Worm (Caenorhabditis elegans) whole organism, L3 larva: Measurements from ENCODE around the gene kin-18.

Experiments used
- R02D3.7 ChIP-seq: fragments of 150-350 bp; optimal IDR thresholded peaks from 2 replicates; lab custom pipeline; 2014; ENCODE audit warnings: missing biosample characterization, missing genetic modification characterization
- ZK546.5 ChIP-seq: sonication (generic microtip); optimal IDR thresholded peaks from 2 replicates; lab custom pipeline; 2017; ENCODE audit warnings: missing biosample characterization, missing genetic modification characterization
- aly-2 ChIP-seq: fragments of 150-350 bp; optimal IDR thresholded peaks from 2 replicates; lab custom pipeline; 2014; ENCODE audit warnings: missing biosample characterization, missing genetic modification characterization
- ceh-16 ChIP-seq: sonication (generic microtip); optimal IDR thresholded peaks from 2 replicates; lab custom pipeline; 2017; ENCODE audit warnings: missing biosample characterization, missing genetic modification characterization
- ceh-28 ChIP-seq: fragments of 150-350 bp; optimal IDR thresholded peaks from 2 replicates; lab custom pipeline; 2014; ENCODE audit warnings: missing biosample characterization, missing genetic modification reagents, missing genetic modification characterization
- ceh-82 ChIP-seq: fragments of 150-350 bp; optimal IDR thresholded peaks from 2 replicates; lab custom pipeline; 2014; ENCODE audit warnings: missing biosample characterization, missing genetic modification characterization
- ceh-9 ChIP-seq: sonication (generic microtip); optimal IDR thresholded peaks from 2 replicates; lab custom pipeline; 2018; ENCODE audit warnings: missing biosample characterization, missing genetic modification characterization
- daf-12 ChIP-seq: fragments of 150-350 bp; optimal IDR thresholded peaks from 2 replicates; lab custom pipeline; 2014; ENCODE audit warnings: missing biosample characterization, missing genetic modification reagents, missing genetic modification characterization
- egl-27 ChIP-seq: sonication (generic microtip); optimal IDR thresholded peaks from 4 replicates; lab custom pipeline; 2017; ENCODE audit warnings: missing biosample characterization, missing genetic modification reagents, missing genetic modification characterization
- egl-5 ChIP-seq: fragments of 150-350 bp; optimal IDR thresholded peaks from 2 replicates; lab custom pipeline; 2017; ENCODE audit warnings: missing biosample characterization, missing genetic modification reagents, missing genetic modification characterization, inconsistent platforms
- elt-1 ChIP-seq: fragments of 150-350 bp; optimal IDR thresholded peaks from 2 replicates; lab custom pipeline; 2014; ENCODE audit warnings: missing biosample characterization, missing genetic modification characterization
- elt-2 ChIP-seq: sonication (generic microtip); optimal IDR thresholded peaks from 2 replicates; lab custom pipeline; 2016; ENCODE audit warnings: missing genetic modification reagents, mild to moderate bottlenecking, missing genetic modification characterization, missing compliant biosample characterization
- elt-3 ChIP-seq, 3 experiments: fragments of 150-350 bp in 1 of 3; sonication (generic microtip) in 2 of 3; optimal IDR thresholded peaks; 2 replicates in 2 of 3; 4 replicates in 1 of 3; lab custom pipeline; 2014 to 2017; ENCODE audit warnings: missing biosample characterization in 3 of 3, missing genetic modification characterization in 3 of 3
- eor-1 ChIP-seq, 2 experiments: fragments of 150-350 bp; optimal IDR thresholded peaks; 2 replicates each; lab custom pipeline; 2014 to 2018; ENCODE audit warnings: missing biosample characterization in 2 of 2, missing genetic modification characterization in 2 of 2
- fkh-10 ChIP-seq: sonication (generic microtip); optimal IDR thresholded peaks from 2 replicates; lab custom pipeline; 2017; ENCODE audit warnings: missing biosample characterization, missing genetic modification reagents, missing genetic modification characterization
- fkh-2 ChIP-seq: fragments of 150-350 bp; optimal IDR thresholded peaks from 2 replicates; lab custom pipeline; 2014; ENCODE audit warnings: missing biosample characterization, missing genetic modification reagents, missing genetic modification characterization
- fos-1 ChIP-seq: fragments of 150-350 bp; optimal IDR thresholded peaks from 2 replicates; lab custom pipeline; 2014; ENCODE audit warnings: missing biosample characterization, missing genetic modification characterization
- hmg-11 ChIP-seq: sonication (generic microtip); optimal IDR thresholded peaks from 2 replicates; lab custom pipeline; 2016; ENCODE audit warnings: missing genetic modification characterization, missing compliant biosample characterization
- jun-1 ChIP-seq: fragments of 150-350 bp; optimal IDR thresholded peaks from 2 replicates; lab custom pipeline; 2014; ENCODE audit warnings: missing biosample characterization, missing genetic modification reagents, missing genetic modification characterization
- lin-15B ChIP-seq: fragments of 150-350 bp; optimal IDR thresholded peaks from 2 replicates; lab custom pipeline; 2014; ENCODE audit warnings: missing biosample characterization, missing genetic modification characterization
- lin-39 ChIP-seq: fragments of 150-350 bp; optimal IDR thresholded peaks from 2 replicates; lab custom pipeline; 2018; ENCODE audit warnings: missing biosample characterization, missing genetic modification reagents, missing genetic modification characterization
- lsy-12 ChIP-seq: sonication (generic microtip); optimal IDR thresholded peaks from 2 replicates; lab custom pipeline; 2016; ENCODE audit warnings: mild to moderate bottlenecking, missing genetic modification characterization, missing compliant biosample characterization
- mdl-1 ChIP-seq: fragments of 150-350 bp; optimal IDR thresholded peaks from 2 replicates; lab custom pipeline; 2014; ENCODE audit warnings: missing biosample characterization, missing genetic modification characterization
- mml-1 ChIP-seq: fragments of 150-350 bp; sonication (generic microtip); optimal IDR thresholded peaks from 3 replicates; lab custom pipeline; 2014; ENCODE audit warnings: missing biosample characterization, missing genetic modification characterization
- nfya-1 ChIP-seq: sonication (generic microtip); optimal IDR thresholded peaks from 2 replicates; lab custom pipeline; 2017; ENCODE audit warnings: missing genetic modification characterization, mild to moderate bottlenecking, missing compliant biosample characterization, antibody characterized with exemption, moderate library complexity; ENCODE audit not compliant: insufficient read depth
- nhr-11 ChIP-seq: fragments of 150-350 bp; optimal IDR thresholded peaks from 2 replicates; lab custom pipeline; 2014; ENCODE audit warnings: missing biosample characterization, missing genetic modification characterization
- nhr-12 ChIP-seq: fragments of 150-350 bp; optimal IDR thresholded peaks from 2 replicates; lab custom pipeline; 2014; ENCODE audit warnings: missing biosample characterization, missing genetic modification characterization
- nhr-23 ChIP-seq: fragments of 150-350 bp; optimal IDR thresholded peaks from 2 replicates; lab custom pipeline; 2014; ENCODE audit warnings: missing biosample characterization, missing genetic modification reagents, missing genetic modification characterization
- nhr-25 ChIP-seq: sonication (generic microtip); optimal IDR thresholded peaks from 2 replicates; lab custom pipeline; 2017; ENCODE audit warnings: missing biosample characterization, missing genetic modification characterization
- nhr-28 ChIP-seq: fragments of 150-350 bp; optimal IDR thresholded peaks from 2 replicates; lab custom pipeline; 2014; ENCODE audit warnings: missing biosample characterization, missing genetic modification characterization
- nhr-43 ChIP-seq: sonication (generic microtip); optimal IDR thresholded peaks from 2 replicates; lab custom pipeline; 2016; ENCODE audit warnings: mild to moderate bottlenecking, missing genetic modification characterization, missing compliant biosample characterization; ENCODE audit not compliant: poor library complexity, severe bottlenecking
- nhr-67 ChIP-seq: fragments of 150-350 bp; optimal IDR thresholded peaks from 2 replicates; lab custom pipeline; 2014; ENCODE audit warnings: missing biosample characterization, missing genetic modification characterization
- nhr-76 ChIP-seq: fragments of 150-350 bp; sonication (generic microtip); optimal IDR thresholded peaks from 5 replicates; lab custom pipeline; 2014; ENCODE audit warnings: missing biosample characterization, missing genetic modification characterization
- nhr-77 ChIP-seq: fragments of 150-350 bp; optimal IDR thresholded peaks from 2 replicates; lab custom pipeline; 2014; ENCODE audit warnings: missing biosample characterization, missing genetic modification characterization
- pha-4 ChIP-seq: fragments of 150-350 bp; optimal IDR thresholded peaks from 2 replicates; lab custom pipeline; 2014; ENCODE audit warnings: missing biosample characterization, missing genetic modification reagents, missing genetic modification characterization
- pqm-1 ChIP-seq: fragments of 150-350 bp; optimal IDR thresholded peaks from 2 replicates; lab custom pipeline; 2017; ENCODE audit warnings: missing biosample characterization, missing genetic modification characterization, inconsistent platforms
- sea-2 ChIP-seq: fragments of 150-350 bp; sonication (generic microtip); optimal IDR thresholded peaks from 4 replicates; lab custom pipeline; 2014; ENCODE audit warnings: missing biosample characterization, missing genetic modification reagents, missing genetic modification characterization
- skn-1 ChIP-seq: fragments of 150-350 bp; optimal IDR thresholded peaks from 2 replicates; lab custom pipeline; 2014; ENCODE audit warnings: missing biosample characterization, missing genetic modification characterization
- snpc-4 ChIP-seq: fragments of 150-350 bp; optimal IDR thresholded peaks from 2 replicates; lab custom pipeline; 2014; ENCODE audit warnings: missing biosample characterization, missing genetic modification characterization
- tbx-2 ChIP-seq: sonication (generic microtip); optimal IDR thresholded peaks from 2 replicates; lab custom pipeline; 2016; ENCODE audit warnings: mild to moderate bottlenecking, missing genetic modification characterization, missing compliant biosample characterization
- unc-39 ChIP-seq: sonication (generic microtip); optimal IDR thresholded peaks from 4 replicates; lab custom pipeline; 2017; ENCODE audit warnings: missing biosample characterization, missing genetic modification characterization
- unc-62 ChIP-seq: fragments of 150-350 bp; sonication (generic microtip); optimal IDR thresholded peaks from 4 replicates; lab custom pipeline; 2014; ENCODE audit warnings: missing biosample characterization, missing genetic modification reagents, missing genetic modification characterization
- zag-1 ChIP-seq: fragments of 150-350 bp; optimal IDR thresholded peaks from 2 replicates; lab custom pipeline; 2014; ENCODE audit warnings: missing biosample characterization, missing genetic modification characterization
- ztf-11 ChIP-seq: fragments of 150-350 bp; optimal IDR thresholded peaks from 2 replicates; lab custom pipeline; 2014; ENCODE audit warnings: missing biosample characterization, missing genetic modification characterization
- ztf-4 ChIP-seq: fragments of 150-350 bp; optimal IDR thresholded peaks from 2 replicates; lab custom pipeline; 2014; ENCODE audit warnings: missing biosample characterization, missing genetic modification characterization

The kin-18 gene

DNA sequence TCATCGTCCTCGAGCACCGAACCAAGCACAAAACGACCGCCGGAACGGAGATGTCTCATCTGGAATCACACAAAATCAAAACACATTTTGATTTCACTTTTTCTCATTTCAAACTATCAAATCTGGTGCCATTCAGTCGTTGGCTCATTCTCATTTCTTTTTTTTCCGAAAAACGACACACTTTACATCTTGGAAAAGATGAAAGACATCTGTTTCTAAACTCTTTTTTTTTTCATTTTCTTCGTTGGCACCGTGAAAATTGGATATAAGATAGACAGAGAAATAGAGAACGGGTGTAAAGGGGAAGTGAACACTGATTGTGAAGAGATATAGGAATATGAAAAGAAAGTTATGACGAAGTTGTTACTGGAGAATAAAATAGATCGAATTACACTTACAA lies 37.4 kb downstream of the kin-18 start:
- TF ChIP-seq unc-39 (no peak), sea-2 (no peak), lin-15B (tag; lab: Kevin White, UChicago) (no peak), nhr-28 (tag; lab: Kevin White, UChicago) (no peak), eor-1 (tag; optimal IDR thresholded peaks at IDR 0.05; lab: Kevin White, UChicago) (no peak), elt-2 (tag; lab: Kevin White, UChicago) (no peak), nhr-12 (tag; lab: Kevin White, UChicago) (no peak), ceh-82 (tag; lab: Kevin White, UChicago) (no peak), mml-1 (tag; lab: Kevin White, UChicago) (no peak)

DNA sequence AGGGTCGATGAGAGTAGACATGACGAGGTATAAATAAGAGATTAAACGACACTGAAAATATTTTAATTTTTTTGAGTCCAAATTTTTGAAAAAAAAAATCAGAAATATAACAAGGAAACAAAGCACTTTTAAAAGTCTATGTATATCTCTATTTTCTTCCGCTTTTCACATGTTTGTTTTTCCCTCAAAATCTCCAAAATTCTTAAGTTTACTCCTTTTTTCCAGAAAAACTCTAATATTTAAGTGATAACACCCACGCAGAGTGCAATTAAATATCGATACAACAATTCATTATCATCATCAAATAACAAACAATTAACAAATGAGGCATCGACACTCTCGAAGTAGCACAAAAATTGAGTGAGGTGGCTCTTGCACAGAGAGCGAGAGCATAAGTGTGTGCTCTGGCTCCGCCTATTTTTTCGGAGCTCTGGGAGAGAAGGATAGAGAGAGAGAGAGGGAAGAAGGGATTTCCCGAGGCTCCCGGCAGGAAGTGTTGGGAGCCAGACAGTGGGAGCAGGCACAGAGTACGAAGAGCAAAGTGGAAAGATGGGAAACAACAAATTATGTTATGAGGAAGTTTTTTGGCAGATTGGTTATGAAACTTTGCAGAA lies 39.4 kb downstream of the kin-18 start, which contains the start of gene anmt-2:
Gene anmt-2, minus strand, starts transcription at position 51 of the 614 bp plus-strand sequence.
- TF ChIP-seq nhr-76 (tag; lab: Kevin White, UChicago) (no peak), pha-4 (peak; percentile 57), egl-5 (peak; percentile 35)

DNA sequence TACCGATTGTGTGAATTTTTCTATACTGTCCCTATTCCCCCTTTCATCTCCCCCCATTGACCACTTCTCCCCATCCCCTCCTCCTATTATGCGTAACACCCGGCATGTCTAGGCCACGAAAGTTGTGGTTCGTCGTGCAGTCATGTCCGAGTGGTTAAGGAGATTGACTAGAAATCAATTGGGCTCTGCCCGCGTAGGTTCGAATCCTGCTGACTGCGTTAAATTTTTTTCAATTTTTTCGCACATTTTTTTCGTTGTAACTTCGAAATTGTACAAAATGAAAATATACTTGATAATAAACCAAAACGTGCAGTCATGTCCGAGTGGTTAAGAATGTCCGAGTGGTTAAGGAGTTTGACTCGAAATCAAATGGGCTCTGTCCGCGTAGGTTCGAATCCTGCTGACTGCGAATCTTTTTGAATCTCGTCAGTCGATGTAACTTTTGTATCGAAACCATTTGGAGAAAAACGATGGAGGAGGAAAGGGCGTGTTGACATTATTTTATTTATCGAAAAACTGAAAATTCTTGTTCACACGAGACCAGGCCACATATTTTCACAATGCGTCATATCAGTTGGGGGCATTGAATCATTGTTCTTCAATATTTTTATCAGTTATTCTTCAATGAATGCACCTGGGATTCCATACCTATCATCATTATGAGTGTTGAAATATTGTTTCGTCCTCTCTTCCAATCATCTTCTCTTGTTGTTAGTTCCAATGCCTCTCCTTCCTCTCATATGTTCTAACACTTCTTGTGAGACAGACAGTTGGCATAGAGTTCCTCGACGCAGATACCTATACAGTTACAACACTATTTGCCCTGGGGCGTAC lies 40.4 kb downstream of the kin-18 start, which contains the start of gene nfm-1:
Gene nfm-1, plus strand, starts transcription at position 812 of the 834 bp plus-strand sequence.
- peak; percentile 22 for TF ChIP-seq aly-2 (tag; lab: Kevin White, UChicago)
- peak; percentile 48 for TF ChIP-seq nhr-25 (tag; lab: Kevin White, UChicago)
- no peak for TF ChIP-seq elt-1 (tag; lab: Kevin White, UChicago)
- TF ChIP-seq fkh-10 (GFP tag; lab: Kevin White, UChicago) = peak; percentile 47
- TF ChIP-seq lin-39 (tag; lab: Kevin White, UChicago) = no peak
- peak; percentile 55 for TF ChIP-seq nhr-43 (tag; lab: Kevin White, UChicago)
- TF ChIP-seq ZK546.5 (tag; lab: Kevin White, UChicago) = no peak
- TF ChIP-seq elt-3 (tag; optimal IDR thresholded peaks at IDR 0.05; lab: Kevin White, UChicago) = peak in 1 of 3 experiments; percentile 44
- no peak for TF ChIP-seq unc-39
- no peak for TF ChIP-seq nhr-11 (tag; lab: Kevin White, UChicago)
- TF ChIP-seq nhr-28 (tag; lab: Kevin White, UChicago) = no peak
- TF ChIP-seq nhr-67 (tag; lab: Kevin White, UChicago) = no peak
- peak; percentile 63 for TF ChIP-seq nhr-23 (tag; lab: Kevin White, UChicago)
- no peak for TF ChIP-seq fkh-2
- TF ChIP-seq hmg-11 (tag; lab: Kevin White, UChicago) = peak; percentile 68
- TF ChIP-seq daf-12 = no peak
- TF ChIP-seq unc-62 (GFP tag; lab: Kevin White, UChicago) = no peak
- no peak for TF ChIP-seq ztf-11 (tag; lab: Kevin White, UChicago)
- peak; percentile 55 for TF ChIP-seq lsy-12 (tag; lab: Kevin White, UChicago)
- no peak for TF ChIP-seq zag-1
- TF ChIP-seq ceh-16 (tag; lab: Kevin White, UChicago) = no peak
- no peak for TF ChIP-seq nhr-77 (tag; lab: Kevin White, UChicago)
- TF ChIP-seq fos-1 (tag; lab: Kevin White, UChicago) = no peak
- no peak for TF ChIP-seq nhr-76 (tag; lab: Kevin White, UChicago)
- peak; percentile 42 for TF ChIP-seq ceh-28
- TF ChIP-seq pha-4 = peak; percentile 54
- peak; percentile 48 for TF ChIP-seq lin-15B (tag; lab: Kevin White, UChicago)
- no peak for TF ChIP-seq ztf-4 (tag; lab: Kevin White, UChicago)
- TF ChIP-seq mdl-1 (tag; lab: Kevin White, UChicago) = no peak
- peak; percentile 27 for TF ChIP-seq snpc-4
- TF ChIP-seq egl-5 = peak; percentile 38
- no peak for TF ChIP-seq ceh-9 (tag; lab: Kevin White, UChicago)
- peak; percentile 60 for TF ChIP-seq pqm-1 (tag; lab: Kevin White, UChicago)
- peak; percentile 78 for TF ChIP-seq jun-1
- peak; percentile 94 for TF ChIP-seq elt-2 (tag; lab: Kevin White, UChicago)
- TF ChIP-seq egl-27 (tag; lab: Kevin White, UChicago) = peak; percentile 64
- peak; percentile 47 for TF ChIP-seq skn-1 (tag; lab: Kevin White, UChicago)
- TF ChIP-seq tbx-2 (tag; lab: Kevin White, UChicago) = peak; percentile 20
- TF ChIP-seq R02D3.7 (tag; lab: Kevin White, UChicago) = peak; percentile 5
- TF ChIP-seq nfya-1 (tag; lab: Kevin White, UChicago) = peak; percentile 68
